Worm (Caenorhabditis elegans): ENCODE measurements around the gene nstp-3.
"Not testable (repeated sequence)": the region's sequence is repeated elsewhere in the genome, so short reads cannot be mapped to it uniquely, and the experiment has no call there.

- not testable (repeated sequence) for TF ChIP-seq klf-2 (GFP tag; conservative IDR thresholded peaks at IDR 0.05); cog-1 (tag; optimal IDR thresholded peaks at IDR 0.05); tab-1 (GFP tag; IDR thresholded peaks at IDR 0.05); flt-1 (GFP tag; IDR thresholded peaks at IDR 0.05); T22C8.4 (GFP tag; IDR thresholded peaks at IDR 0.05)
These were observed 42.8 kb downstream of the nstp-3 start, which contains the start of gene K09H11.11 for ce11 chrV:5755203-5755693.

All from whole organism, midembryonic.